Worm (Caenorhabditis elegans) whole organism, young adult: ENCODE measurements around the gene F14H3.4.

ENCODE experiments used
- C06A6.2 ChIP-seq: fragments of 200-800 bp; sonication (Bioruptor generic); conservative IDR thresholded peaks from 2 replicates; pipeline ENCODE4 v1.3.6; 2022; ENCODE audit warnings: missing genetic modification characterization, missing compliant biosample characterization
- D2030.7 ChIP-seq: fragments of 200-800 bp; sonication (Bioruptor generic); IDR thresholded peaks from 2 replicates; pipeline ENCODE4 v1.3.6; 2022; ENCODE audit warnings: missing genetic modification reagents, missing genetic modification characterization, missing compliant biosample characterization
- F22D6.2 ChIP-seq: sonication (generic microtip); optimal IDR thresholded peaks from 2 replicates; lab custom pipeline; 2016; ENCODE audit warnings: mild to moderate bottlenecking, missing genetic modification characterization, missing compliant biosample characterization
- F23B12.7 ChIP-seq: sonication (generic microtip); optimal IDR thresholded peaks from 2 replicates; lab custom pipeline; 2017; ENCODE audit warnings: missing genetic modification characterization, mild to moderate bottlenecking, missing compliant biosample characterization, antibody characterized with exemption, moderate library complexity; ENCODE audit not compliant: insufficient read depth
- F39B2.1 ChIP-seq: fragments of 200-800 bp; sonication (Bioruptor generic); IDR thresholded peaks from 2 replicates; pipeline ENCODE4 v1.3.6; 2022; ENCODE audit warnings: missing genetic modification reagents, missing genetic modification characterization, missing compliant biosample characterization
- F49E8.2 ChIP-seq: sonication (generic microtip); optimal IDR thresholded peaks from 3 replicates; lab custom pipeline; 2017; ENCODE audit warnings: missing genetic modification characterization, mild to moderate bottlenecking, missing compliant biosample characterization, antibody characterized with exemption, moderate library complexity; ENCODE audit not compliant: insufficient read depth
- F55B11.4 ChIP-seq: sonication (generic microtip); optimal IDR thresholded peaks from 2 replicates; lab custom pipeline; 2016; ENCODE audit warnings: missing compliant biosample characterization, missing genetic modification characterization, borderline replicate concordance; ENCODE audit not compliant: insufficient read depth
- F57C9.4 ChIP-seq: sonication (generic microtip); optimal IDR thresholded peaks from 2 replicates; lab custom pipeline; 2017; ENCODE audit warnings: mild to moderate bottlenecking, missing genetic modification characterization, missing compliant biosample characterization
- Y53F4B.3 ChIP-seq: fragments of 200-800 bp; sonication (Bioruptor generic); IDR thresholded peaks from 2 replicates; pipeline ENCODE4 v1.3.6; 2022; ENCODE audit warnings: missing genetic modification reagents, missing genetic modification characterization, missing compliant biosample characterization
- aptf-2 ChIP-seq: fragments of 200-800 bp; sonication (Bioruptor generic); conservative IDR thresholded peaks from 2 replicates; pipeline ENCODE4 v1.3.6; 2022; ENCODE audit warnings: missing genetic modification reagents, missing genetic modification characterization, missing compliant biosample characterization
- atf-7 ChIP-seq: sonication (generic microtip); optimal IDR thresholded peaks from 2 replicates; lab custom pipeline; 2017; ENCODE audit warnings: mild to moderate bottlenecking, missing genetic modification characterization, missing compliant biosample characterization
- cebp-2 ChIP-seq: fragments of 200-800 bp; sonication (Bioruptor generic); IDR thresholded peaks from 2 replicates; pipeline ENCODE4 v1.3.6; 2022; ENCODE audit warnings: missing genetic modification characterization, missing compliant biosample characterization
- die-1 ChIP-seq: sonication (generic microtip); optimal IDR thresholded peaks from 2 replicates; lab custom pipeline; 2016; ENCODE audit warnings: missing genotype, mild to moderate bottlenecking, missing genetic modification characterization, missing compliant biosample characterization
- dpff-1 ChIP-seq: sonication (generic microtip); optimal IDR thresholded peaks from 2 replicates; lab custom pipeline; 2017; ENCODE audit warnings: mild to moderate bottlenecking, missing genetic modification characterization, missing compliant biosample characterization
- egrh-3 ChIP-seq: fragments of 200-800 bp; sonication (Bioruptor generic); IDR thresholded peaks from 2 replicates; pipeline ENCODE4 v1.3.6; 2022; ENCODE audit warnings: missing genetic modification reagents, missing genetic modification characterization, missing compliant biosample characterization
- ekl-4 ChIP-seq: fragments of 200-800 bp; sonication (Bioruptor generic); IDR thresholded peaks from 2 replicates; pipeline ENCODE4 v1.3.6; 2022; ENCODE audit warnings: missing genetic modification reagents, missing genetic modification characterization, missing compliant biosample characterization
- ets-4 ChIP-seq: fragments of 200-800 bp; sonication (Bioruptor generic); optimal IDR thresholded peaks from 2 replicates; lab custom pipeline; 2018; ENCODE audit warnings: mild to moderate bottlenecking, missing genetic modification characterization, missing compliant biosample characterization
- fkh-3 ChIP-seq: sonication (generic microtip); optimal IDR thresholded peaks from 2 replicates; lab custom pipeline; 2016; ENCODE audit warnings: mild to moderate bottlenecking, missing genetic modification characterization, missing compliant biosample characterization
- gei-17 ChIP-seq: fragments of 200-800 bp; sonication (Bioruptor generic); optimal IDR thresholded peaks from 2 replicates; lab custom pipeline; 2018; ENCODE audit warnings: mild to moderate bottlenecking, missing genetic modification characterization, missing compliant biosample characterization
- him-1 ChIP-seq: sonication (generic microtip); optimal IDR thresholded peaks from 2 replicates; lab custom pipeline; 2016; ENCODE audit warnings: missing genotype, missing genetic modification reagents, missing genetic modification characterization, missing compliant biosample characterization
- hlh-26 ChIP-seq: fragments of 200-800 bp; sonication (Bioruptor generic); conservative IDR thresholded peaks from 2 replicates; pipeline ENCODE4 v1.3.6; 2022; ENCODE audit warnings: missing genetic modification reagents, missing genetic modification characterization, missing compliant biosample characterization
- hmg-20 ChIP-seq: fragments of 200-800 bp; sonication (Bioruptor generic); IDR thresholded peaks from 2 replicates; pipeline ENCODE4 v1.3.6; 2022; ENCODE audit warnings: missing genetic modification reagents, missing genetic modification characterization, missing compliant biosample characterization
- hrde-1 ChIP-seq: sonication (generic microtip); optimal IDR thresholded peaks from 2 replicates; lab custom pipeline; 2016; ENCODE audit warnings: missing genetic modification characterization, mild to moderate bottlenecking, missing compliant biosample characterization, moderate library complexity, missing genotype, missing genetic modification reagents, borderline replicate concordance
- lin-54 ChIP-seq: fragments of 200-800 bp; sonication (Bioruptor generic); optimal IDR thresholded peaks from 2 replicates; lab custom pipeline; 2018; ENCODE audit warnings: mild to moderate bottlenecking, missing genetic modification characterization, missing compliant biosample characterization
- madf-8 ChIP-seq: fragments of 200-800 bp; sonication (Bioruptor generic); conservative IDR thresholded peaks from 2 replicates; pipeline ENCODE4 v1.3.6; 2022; ENCODE audit warnings: missing genetic modification reagents, missing genetic modification characterization, missing compliant biosample characterization
- mel-28 ChIP-seq: sonication (generic microtip); optimal IDR thresholded peaks from 2 replicates; lab custom pipeline; 2016; ENCODE audit warnings: borderline replicate concordance, mild to moderate bottlenecking, missing genetic modification characterization, missing compliant biosample characterization
- mes-4 ChIP-seq: sonication (generic microtip); optimal IDR thresholded peaks from 2 replicates; lab custom pipeline; 2016; ENCODE audit warnings: missing genotype, missing genetic modification characterization, missing compliant biosample characterization
- nfyb-1 ChIP-seq: fragments of 200-800 bp; sonication (Bioruptor generic); IDR thresholded peaks from 2 replicates; pipeline ENCODE4 v1.3.6; 2022; ENCODE audit warnings: missing genetic modification reagents, missing genetic modification characterization, missing compliant biosample characterization
- nhr-80 ChIP-seq: sonication (generic microtip); optimal IDR thresholded peaks from 2 replicates; lab custom pipeline; 2016; ENCODE audit warnings: missing genetic modification characterization, missing compliant biosample characterization
- nhr-90 ChIP-seq: sonication (generic microtip); optimal IDR thresholded peaks from 2 replicates; lab custom pipeline; 2016; ENCODE audit warnings: missing genotype, mild to moderate bottlenecking, missing genetic modification characterization, missing compliant biosample characterization
- rpc-1 ChIP-seq, 2 experiments: fragments of 150-350 bp in 1 of 2; sonication (generic microtip) in 1 of 2; optimal IDR thresholded peaks; 2 replicates each; lab custom pipeline; 2014 to 2018; ENCODE audit warnings: missing biosample characterization in 1 of 2, missing genetic modification characterization in 1 of 2, missing genetic modification reagents in 1 of 2, missing genotype in 1 of 2
- somi-1 ChIP-seq: fragments of 200-800 bp; sonication (Bioruptor generic); optimal IDR thresholded peaks from 2 replicates; lab custom pipeline; 2018; ENCODE audit warnings: mild to moderate bottlenecking, missing genetic modification characterization, missing compliant biosample characterization
- sptf-2 ChIP-seq: fragments of 200-800 bp; sonication (Bioruptor generic); optimal IDR thresholded peaks from 2 replicates; lab custom pipeline; 2018; ENCODE audit warnings: mild to moderate bottlenecking, missing genetic modification characterization, missing compliant biosample characterization
- tbp1 ChIP-seq: fragments of 200-800 bp; sonication (Bioruptor generic); optimal IDR thresholded peaks from 2 replicates; lab custom pipeline; 2018; ENCODE audit warnings: mild to moderate bottlenecking, missing genetic modification characterization, missing compliant biosample characterization
- xnd-1 ChIP-seq: sonication (generic microtip); optimal IDR thresholded peaks from 2 replicates; lab custom pipeline; 2016; ENCODE audit warnings: missing genotype, missing genetic modification reagents, missing genetic modification characterization, missing compliant biosample characterization
- zim-3 ChIP-seq: sonication (generic microtip); optimal IDR thresholded peaks from 2 replicates; lab custom pipeline; 2017; ENCODE audit warnings: mild to moderate bottlenecking, missing genetic modification characterization, moderate library complexity, missing compliant biosample characterization
- ztf-26 ChIP-seq: sonication (generic microtip); optimal IDR thresholded peaks from 2 replicates; lab custom pipeline; 2017; ENCODE audit warnings: missing genetic modification characterization, missing compliant biosample characterization

F14H3.4 gene

DNA sequence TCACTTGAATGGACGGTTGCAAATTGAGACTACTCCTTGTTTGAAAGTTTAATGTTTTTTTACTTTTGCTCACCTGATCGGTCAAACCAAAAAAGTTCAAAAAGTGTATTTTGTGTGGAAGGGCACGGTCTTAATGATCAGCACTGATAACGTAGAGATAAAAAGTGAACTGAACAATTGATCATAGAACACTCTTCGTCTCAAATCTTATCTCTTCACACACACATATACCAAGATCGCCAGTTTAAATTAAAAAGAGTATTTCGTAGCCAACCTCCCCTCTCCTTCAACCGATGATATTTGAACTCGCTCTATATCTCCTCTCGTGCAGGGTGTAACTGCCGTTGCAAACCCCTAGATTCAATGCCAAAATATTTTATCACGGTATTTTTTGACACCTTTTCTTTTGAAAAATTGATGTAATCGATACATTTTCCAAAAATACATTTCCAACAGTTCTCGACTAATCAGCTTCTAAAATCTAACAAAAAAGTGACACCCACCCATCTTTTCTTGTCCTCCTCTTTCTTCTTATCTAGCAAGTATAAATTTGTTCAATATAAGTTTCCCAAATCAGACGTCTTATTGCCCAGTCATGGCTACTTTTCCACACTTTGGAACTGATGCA lies 45.3 kb upstream of the F14H3.4 start, which contains the start of gene cth-1:
Gene cth-1, plus strand, starts transcription at position 578 of the 628 bp plus-strand sequence.
- TF ChIP-seq nhr-80 = peak; percentile 68
- no peak for TF ChIP-seq egrh-3
- TF ChIP-seq hmg-20 = no peak
- no peak for TF ChIP-seq gei-17
- no peak for TF ChIP-seq F57C9.4
- TF ChIP-seq F39B2.1 (GFP tag; lab: Robert Waterston, UW) = no peak

DNA sequence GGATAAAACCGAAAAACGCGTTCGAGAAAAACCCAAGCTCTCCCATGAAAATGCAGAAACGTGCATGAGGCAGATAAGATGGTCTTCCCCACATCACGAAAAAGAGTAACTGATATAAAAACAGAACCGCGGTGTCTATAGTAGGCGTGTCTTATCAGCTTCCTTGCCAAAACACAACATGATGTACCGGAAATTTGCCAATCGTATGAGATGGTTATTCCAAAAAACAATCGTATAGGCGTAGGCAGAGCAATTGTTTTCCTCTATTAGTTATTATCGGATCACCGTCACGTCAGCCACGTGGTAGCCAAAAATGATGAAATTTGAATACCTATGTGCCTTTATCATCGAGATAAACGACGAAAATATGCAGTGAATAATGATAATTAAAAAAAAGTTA lies 44.6 kb upstream of the F14H3.4 start, which contains the start of gene str-7:
Gene str-7, minus strand, starts transcription at position 101 of the 400 bp plus-strand sequence.
- no peak for TF ChIP-seq somi-1 (GFP tag; lab: Kevin White, UChicago)

DNA sequence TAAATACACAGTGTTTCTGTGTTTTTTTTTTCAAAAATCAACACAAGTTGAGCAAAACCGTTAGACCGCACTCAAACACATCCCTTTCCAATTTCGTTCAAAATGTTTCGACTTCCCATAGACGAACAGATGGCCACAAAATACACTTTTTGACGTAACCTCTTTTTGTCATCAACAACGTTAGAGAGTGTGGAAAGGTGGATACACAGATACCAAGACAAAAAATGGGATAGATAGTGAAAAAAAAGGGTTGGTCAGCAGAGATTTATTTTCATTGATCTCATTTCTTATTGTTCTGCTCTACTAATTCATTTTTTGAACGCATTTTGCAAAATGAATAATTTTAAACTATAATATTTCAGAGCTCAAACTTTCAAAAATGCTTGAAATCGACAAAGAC lies 40.0 kb upstream of the F14H3.4 start:
- TF ChIP-seq mes-4 (tag; lab: Kevin White, UChicago) = no peak
- no peak for TF ChIP-seq him-1 (tag; lab: Kevin White, UChicago)
- no peak for TF ChIP-seq F49E8.2 (tag; lab: Kevin White, UChicago)
- no peak for TF ChIP-seq mel-28 (tag; lab: Kevin White, UChicago)
- no peak for TF ChIP-seq aptf-2 (GFP tag; lab: Robert Waterston, UW)
- TF ChIP-seq die-1 (tag; lab: Kevin White, UChicago) = no peak
- TF ChIP-seq tbp1 (GFP tag; lab: Kevin White, UChicago) = no peak
- TF ChIP-seq cebp-2 (GFP tag; lab: Robert Waterston, UW) = no peak

DNA sequence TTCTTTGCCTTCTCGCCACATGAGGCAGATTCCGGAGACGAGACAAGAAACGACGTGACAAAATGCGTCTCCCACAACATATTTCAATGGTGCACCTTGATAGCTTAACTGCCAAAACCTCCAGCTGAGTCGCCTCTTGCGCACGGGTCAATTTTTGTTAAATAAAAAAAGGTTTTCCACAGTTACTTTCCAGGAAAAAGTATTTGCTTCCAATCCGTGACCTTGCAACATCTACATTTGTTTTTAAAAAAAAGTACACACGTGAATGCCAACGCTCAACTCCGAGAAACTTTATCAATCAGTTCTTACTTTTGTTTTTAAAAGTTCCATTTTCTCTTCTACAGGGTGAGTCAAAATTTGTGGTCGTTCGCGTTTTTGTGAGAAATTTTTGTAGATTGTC lies 39.4 kb upstream of the F14H3.4 start, which contains the start of gene F22B8.7:
Gene F22B8.7, plus strand, starts transcription at position 301 of the 400 bp plus-strand sequence.
- TF ChIP-seq egrh-3 (no peak), atf-7 (tag; lab: Kevin White, UChicago) (no peak), D2030.7 (GFP tag; lab: Robert Waterston, UW) (no peak), ekl-4 (GFP tag; lab: Robert Waterston, UW) (no peak), fkh-3 (tag; lab: Kevin White, UChicago) (no peak), ztf-26 (tag; lab: Kevin White, UChicago) (no peak), nfyb-1 (GFP tag; lab: Robert Waterston, UW) (no peak), F57C9.4 (no peak)

DNA sequence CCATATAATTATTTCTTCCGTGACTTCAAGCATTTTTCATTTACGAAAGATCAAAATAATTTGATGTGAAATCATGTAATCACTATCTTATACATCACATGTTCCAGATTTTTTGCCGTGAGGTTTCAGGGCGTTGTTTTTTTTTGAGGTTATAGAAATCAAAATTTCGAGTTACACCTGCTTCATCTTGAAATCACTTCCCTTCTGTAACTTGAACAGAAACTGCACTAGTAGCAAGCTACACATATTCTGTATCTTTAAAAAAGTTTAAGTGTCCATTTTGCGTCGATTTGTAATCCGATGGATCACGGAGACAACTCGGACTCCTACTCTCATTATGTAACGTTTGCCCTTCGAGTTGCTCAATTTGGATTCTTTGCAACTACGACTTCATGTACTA lies 35.8 kb upstream of the F14H3.4 start, which contains the start of gene F22B8.3:
Gene F22B8.3, plus strand, starts transcription at position 301 of the 400 bp plus-strand sequence.
- no peak for TF ChIP-seq madf-8
- no peak for TF ChIP-seq lin-54 (GFP tag; lab: Kevin White, UChicago)
- no peak for TF ChIP-seq Y53F4B.3 (GFP tag; lab: Robert Waterston, UW)
- TF ChIP-seq F23B12.7 (tag; lab: Kevin White, UChicago) = no peak
- no peak for TF ChIP-seq xnd-1 (tag; lab: Kevin White, UChicago)
- TF ChIP-seq sptf-2 = no peak
- no peak for TF ChIP-seq nhr-90 (tag; lab: Kevin White, UChicago)
- no peak for TF ChIP-seq dpff-1 (tag; lab: Kevin White, UChicago)
- no peak for TF ChIP-seq zim-3 (tag; lab: Kevin White, UChicago)
- no peak for TF ChIP-seq tbp1 (GFP tag; lab: Kevin White, UChicago)
- TF ChIP-seq rpc-1 (optimal IDR thresholded peaks at IDR 0.05; lab: Kevin White, UChicago) = no peak
- no peak for TF ChIP-seq rpc-1 (tag; optimal IDR thresholded peaks at IDR 0.05; lab: Kevin White, UChicago)
- TF ChIP-seq C06A6.2 = no peak
- TF ChIP-seq hlh-26 (GFP tag; lab: Robert Waterston, UW) = no peak
- TF ChIP-seq nfyb-1 (GFP tag; lab: Robert Waterston, UW) = no peak
- TF ChIP-seq hrde-1 (tag; lab: Kevin White, UChicago) = no peak
- no peak for TF ChIP-seq ets-4
- TF ChIP-seq F22D6.2 (tag; lab: Kevin White, UChicago) = no peak
- no peak for TF ChIP-seq F55B11.4 (tag; lab: Kevin White, UChicago)
- no peak for TF ChIP-seq somi-1 (GFP tag; lab: Kevin White, UChicago)
- TF ChIP-seq, all 124 proteins: peak for 0
